Fruit fly (Drosophila melanogaster): ENCODE data around the gene CG14630.

CG14630 gene

dm6 chrX:1030478-1030877 is 818 bp upstream of the CG14630 start, which contains the start of the genes Cdc45 and Rpp21:
Cdc45 (minus strand) TSS chrX:1030556.
Rpp21 (plus strand) TSS chrX:1030758.
- no peak for TF ChIP-seq Met (GFP tag; optimal IDR thresholded peaks at IDR 0.05)
- no peak for TF ChIP-seq dac (GFP tag; optimal IDR thresholded peaks at IDR 0.05)
- TF ChIP-seq Blimp-1 (GFP tag; optimal IDR thresholded peaks at IDR 0.05): peak; percentile 41
- TF ChIP-seq lz (GFP tag; optimal IDR thresholded peaks at IDR 0.05): no peak
- TF ChIP-seq CG4318 (GFP tag; optimal IDR thresholded peaks at IDR 0.05): no peak
- TF ChIP-seq CG10669 (GFP tag; optimal IDR thresholded peaks at IDR 0.05): no peak
- peak; percentile 6 for TF ChIP-seq CG3032 (tag; optimal IDR thresholded peaks at IDR 0.05)
- TF ChIP-seq Hr38 (GFP tag; optimal IDR thresholded peaks at IDR 0.05): no peak
- TF ChIP-seq Eip78C (GFP tag): peak; percentile 42
- no peak for TF ChIP-seq CG6276 (GFP tag; optimal IDR thresholded peaks at IDR 0.05)
- TF ChIP-seq cyc (GFP tag; optimal IDR thresholded peaks at IDR 0.05): peak; percentile 5
- no peak for TF ChIP-seq CG8319 (GFP tag; optimal IDR thresholded peaks at IDR 0.05)

dm6 chrX:1033066-1033465 is 1.8 kb downstream of the CG14630 start:
- TF ChIP-seq CG32006 (GFP tag; optimal IDR thresholded peaks at IDR 0.05): no peak
- peak; percentile 5 for TF ChIP-seq CG3032 (tag; optimal IDR thresholded peaks at IDR 0.05)
- no peak for TF ChIP-seq CG34406 (GFP tag; optimal IDR thresholded peaks at IDR 0.05)
- peak; percentile 6 for TF ChIP-seq Sox14 (GFP tag; optimal IDR thresholded peaks at IDR 0.05)
- peak; percentile 25 for TF ChIP-seq Eip78C (GFP tag)
- TF ChIP-seq CG3919 (GFP tag; optimal IDR thresholded peaks at IDR 0.05): peak; percentile 21
- TF ChIP-seq CG6163 (GFP tag; IDR thresholded peaks at IDR 0.05): no peak
- peak; percentile 66 for TF ChIP-seq svp (GFP tag)
- no peak for TF ChIP-seq Ets96B (tag; optimal IDR thresholded peaks at IDR 0.05)
- TF ChIP-seq topi (GFP tag; optimal IDR thresholded peaks at IDR 0.05): peak; percentile 23
- peak; percentile 18 for TF ChIP-seq cyc (GFP tag; optimal IDR thresholded peaks at IDR 0.05)
- TF ChIP-seq Ets21C (GFP tag; optimal IDR thresholded peaks at IDR 0.05): no peak
- peak; percentile 56 for TF ChIP-seq CG1621 (tag; optimal IDR thresholded peaks at IDR 0.05)
- no peak for TF ChIP-seq Smox (GFP tag; optimal IDR thresholded peaks at IDR 0.05)
- no peak for TF ChIP-seq OdsH (GFP tag; optimal IDR thresholded peaks at IDR 0.05)
- peak; percentile 25 for TF ChIP-seq esn (GFP tag; optimal IDR thresholded peaks at IDR 0.05)
- TF ChIP-seq Eip75B (GFP tag; optimal IDR thresholded peaks at IDR 0.05): no peak
- TF ChIP-seq Sox15 (GFP tag; optimal IDR thresholded peaks at IDR 0.05): no peak
- no peak for TF ChIP-seq CG10631 (GFP tag; optimal IDR thresholded peaks at IDR 0.05)
- TF ChIP-seq CG8319 (GFP tag; optimal IDR thresholded peaks at IDR 0.05): no peak
- TF ChIP-seq lz (GFP tag; optimal IDR thresholded peaks at IDR 0.05): peak; percentile 4
- TF ChIP-seq CG31627 (GFP tag; optimal IDR thresholded peaks at IDR 0.05): peak; percentile 39

- TF ChIP-seq dsx (GFP tag; optimal IDR thresholded peaks at IDR 0.05; ENCODE audit: poor library complexity, severe bottlenecking) (no peak), CG3919 (GFP tag; optimal IDR thresholded peaks at IDR 0.05) (peak; percentile 40), dac (GFP tag; optimal IDR thresholded peaks at IDR 0.05) (peak; percentile 18), CG11762 (GFP tag; optimal IDR thresholded peaks at IDR 0.05; ENCODE audit: insufficient read depth) (no peak), CG4318 (GFP tag; optimal IDR thresholded peaks at IDR 0.05) (no peak), CG8119 (GFP tag; IDR thresholded peaks at IDR 0.05) (peak; percentile 49; the same call in 2 of the 3 replicates), Ets21C (GFP tag; optimal IDR thresholded peaks at IDR 0.05) (no peak), CG16779 (tag; optimal IDR thresholded peaks at IDR 0.05) (no peak), acj6 (GFP tag; optimal IDR thresholded peaks at IDR 0.05) (no peak), net (GFP tag; optimal IDR thresholded peaks at IDR 0.05) (no peak), esn (GFP tag; optimal IDR thresholded peaks at IDR 0.05) (peak; percentile 47), CG6808 (GFP tag; optimal IDR thresholded peaks at IDR 0.05) (no peak), CG6854 (GFP tag; optimal IDR thresholded peaks at IDR 0.05) (no peak), Ets96B (tag; optimal IDR thresholded peaks at IDR 0.05) (peak; percentile 17), CG8319 (GFP tag; optimal IDR thresholded peaks at IDR 0.05) (no peak), CG6276 (GFP tag; optimal IDR thresholded peaks at IDR 0.05) (peak; percentile 56), CG34406 (GFP tag; optimal IDR thresholded peaks at IDR 0.05) (peak; percentile 28), Lpt (GFP tag; optimal IDR thresholded peaks at IDR 0.05) (peak; percentile 1), Smox (GFP tag; optimal IDR thresholded peaks at IDR 0.05) (peak; percentile 38), Sox15 (GFP tag; optimal IDR thresholded peaks at IDR 0.05) (no peak), Hr39 (GFP tag; optimal IDR thresholded peaks at IDR 0.05) (peak; percentile 51), CG3032 (tag; optimal IDR thresholded peaks at IDR 0.05) (peak; percentile 13), Met (GFP tag; optimal IDR thresholded peaks at IDR 0.05) (peak; percentile 25), CG32006 (GFP tag; optimal IDR thresholded peaks at IDR 0.05) (peak; percentile 69), Blimp-1 (GFP tag; optimal IDR thresholded peaks at IDR 0.05) (no peak), OdsH (GFP tag; optimal IDR thresholded peaks at IDR 0.05) (peak; percentile 26), vri (GFP tag; optimal IDR thresholded peaks at IDR 0.05) (no peak), svp (GFP tag) (peak; percentile 69), Sox14 (GFP tag; optimal IDR thresholded peaks at IDR 0.05) (peak; percentile 41), cyc (GFP tag; optimal IDR thresholded peaks at IDR 0.05) (peak; percentile 6), CG1621 (tag; optimal IDR thresholded peaks at IDR 0.05) (no peak), CG15336 (GFP tag; IDR thresholded peaks at IDR 0.05) (peak; percentile 75), fd59A (GFP tag; optimal IDR thresholded peaks at IDR 0.05) (no peak), fkh (GFP tag; optimal IDR thresholded peaks at IDR 0.05) (no peak), CG10669 (GFP tag; optimal IDR thresholded peaks at IDR 0.05) (peak; percentile 30)
Observed at dm6 chrX:1041407-1042038, 10.2 kb downstream of the CG14630 start.

Data from whole organism, prepupa.